Fruit fly (Drosophila melanogaster): Measurements from ENCODE around the gene Akr1B.
"Not testable (repeated sequence)": the region's sequence is repeated elsewhere in the genome, so short reads cannot be mapped to it uniquely, and the experiment has no call there.

The Akr1B gene

DNA sequence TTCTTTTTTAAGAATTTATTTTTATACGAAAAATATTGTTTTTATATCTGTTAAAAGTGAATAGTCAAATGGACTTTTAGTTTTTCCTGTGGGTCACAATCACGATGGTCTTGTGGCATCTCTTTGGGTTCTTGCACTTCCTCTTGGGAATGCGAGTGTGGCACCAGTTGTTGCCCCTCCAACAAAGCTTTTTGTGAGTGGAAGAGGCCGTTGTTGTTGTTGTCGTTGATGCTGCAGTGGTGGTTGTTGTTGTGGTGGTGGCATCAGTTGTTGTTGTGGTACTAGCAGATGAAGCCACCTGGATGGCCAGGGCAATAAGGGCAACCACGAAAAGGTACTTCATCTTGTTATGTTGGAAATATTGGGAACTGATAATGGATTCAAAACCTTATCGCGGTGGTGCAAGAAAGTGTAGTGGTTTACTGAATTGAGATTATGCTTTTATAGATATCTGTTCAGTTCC lies 45.9 kb downstream of the Akr1B start, which contains the start of gene CG33270:
Gene CG33270 (minus strand): TSS at position 413 of the 463 bp plus-strand sequence.
- TF ChIP-seq Lpt (GFP tag; optimal IDR thresholded peaks at IDR 0.05), result no peak
- no peak for TF ChIP-seq fd85E (GFP tag; optimal IDR thresholded peaks at IDR 0.05)

DNA sequence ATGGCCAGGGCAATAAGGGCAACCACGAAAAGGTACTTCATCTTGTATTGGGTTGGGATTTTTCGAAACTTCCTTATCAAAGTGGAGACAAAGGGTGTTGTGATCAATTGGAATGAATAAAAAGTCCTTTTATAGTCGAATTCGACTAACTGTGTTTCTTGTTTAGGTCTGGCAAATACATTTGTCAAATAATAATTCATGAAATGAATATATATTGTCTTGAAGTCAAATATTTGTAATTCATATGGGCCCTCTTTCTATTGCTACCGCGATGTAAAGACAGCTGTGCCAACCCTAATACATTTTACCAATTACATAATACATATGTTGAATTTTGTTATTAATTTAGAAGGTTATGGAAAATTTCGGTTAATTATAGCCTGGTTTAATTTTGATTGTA lies 46.8 kb downstream of the Akr1B start, which contains the start of gene CG33271:
Gene CG33271 (minus strand): TSS at position 101 of the 400 bp plus-strand sequence.
- TF ChIP-seq fd59A (GFP tag; optimal IDR thresholded peaks at IDR 0.05) (no peak), fkh (GFP tag; optimal IDR thresholded peaks at IDR 0.05) (peak; percentile 32)

DNA sequence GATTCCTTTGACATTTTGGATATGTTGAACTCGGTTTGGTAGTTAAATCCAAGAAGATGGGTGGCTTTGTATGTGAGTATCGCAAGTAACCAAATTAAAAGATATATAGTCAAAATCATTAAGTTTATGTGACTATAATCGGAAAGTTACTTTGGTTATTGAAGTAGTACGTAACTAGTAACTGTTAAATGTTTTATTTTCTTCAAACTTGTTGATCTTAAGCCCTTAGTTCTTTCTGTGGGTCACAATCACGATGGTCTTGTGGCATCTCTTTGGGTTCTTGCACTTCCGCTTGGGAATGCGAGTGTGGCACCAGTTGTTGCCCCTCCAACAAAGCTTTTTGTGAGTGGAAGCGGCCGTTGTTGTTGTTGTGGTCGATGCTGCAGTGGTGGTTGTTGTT lies 47.2 kb downstream of the Akr1B start, which contains the start of gene CG33489:
Gene CG33489 (minus strand): TSS at position 101 of the 400 bp plus-strand sequence.
- not testable (repeated sequence) for TF ChIP-seq CG31627 (GFP tag; optimal IDR thresholded peaks at IDR 0.05); Lpt (GFP tag; optimal IDR thresholded peaks at IDR 0.05); CG3032 (tag; optimal IDR thresholded peaks at IDR 0.05)

DNA sequence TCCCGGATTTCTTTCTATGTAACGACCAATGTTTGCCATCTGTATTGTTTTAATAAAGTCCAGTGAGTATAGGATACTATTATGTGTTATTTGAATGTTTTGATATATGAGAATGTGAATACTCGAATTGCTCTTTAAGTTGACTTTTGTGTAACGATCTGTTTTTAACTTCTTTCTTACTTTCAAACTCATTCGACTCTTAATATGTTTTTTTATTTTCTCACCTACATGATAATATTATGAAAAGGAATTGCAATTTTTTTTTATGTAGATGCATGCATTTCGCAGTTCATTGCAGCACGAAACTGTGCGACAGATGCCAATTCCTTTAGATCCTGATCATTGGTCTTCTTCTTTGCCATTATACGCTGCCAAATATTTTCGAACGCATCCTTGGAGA lies 49.6 kb downstream of the Akr1B start, which contains the start of gene CG33490:
Gene CG33490 (minus strand): TSS at position 101 of the 400 bp plus-strand sequence.
- TF ChIP-seq fd85E (GFP tag; optimal IDR thresholded peaks at IDR 0.05) (no peak), CG10669 (GFP tag; optimal IDR thresholded peaks at IDR 0.05) (no peak), Ets96B (tag; optimal IDR thresholded peaks at IDR 0.05) (no peak), Hr4 (GFP tag; optimal IDR thresholded peaks at IDR 0.05) (no peak), cyc (GFP tag; optimal IDR thresholded peaks at IDR 0.05) (no peak), CG15336 (GFP tag; IDR thresholded peaks at IDR 0.05) (no peak), Sox15 (GFP tag; optimal IDR thresholded peaks at IDR 0.05) (no peak), CG10631 (GFP tag; optimal IDR thresholded peaks at IDR 0.05) (no peak), fkh (GFP tag; optimal IDR thresholded peaks at IDR 0.05) (no peak), Sox14 (GFP tag; optimal IDR thresholded peaks at IDR 0.05) (no peak), acj6 (GFP tag; optimal IDR thresholded peaks at IDR 0.05) (no peak), CG8632 (GFP tag; optimal IDR thresholded peaks at IDR 0.05) (no peak), CG8119 (GFP tag; IDR thresholded peaks at IDR 0.05) (no peak), Smox (GFP tag; optimal IDR thresholded peaks at IDR 0.05) (no peak)

Measured in whole organism, prepupa.